Worm (Caenorhabditis elegans): Measurements from ENCODE around the gene srj-55.

ce11 chrV:2896198-2896660 is 38.5 kb upstream of the srj-55 start, which contains the start of gene pals-32:
- TF ChIP-seq snpc-3.4 (tag; optimal IDR thresholded peaks at IDR 0.05) (no peak), F37B4.10 (GFP tag; IDR thresholded peaks at IDR 0.05) (no peak), nhr-90 (tag; optimal IDR thresholded peaks at IDR 0.05) (no peak), mes-4 (tag; optimal IDR thresholded peaks at IDR 0.05) (no peak), ceh-79 (tag; optimal IDR thresholded peaks at IDR 0.05) (no peak), ztf-28 (GFP tag; IDR thresholded peaks at IDR 0.05) (no peak), ZK185.1 (tag; optimal IDR thresholded peaks at IDR 0.05; ENCODE audit: poor library complexity, severe bottlenecking) (no peak), unc-130 (GFP tag; optimal IDR thresholded peaks at IDR 0.05) (no peak), pha-4 (tag; optimal IDR thresholded peaks at IDR 0.05) (no peak)
